Worm (Caenorhabditis elegans) whole organism, early embryonic: ENCODE measurements around the gene slc-36.1.
A peak's percentile ranks its signal among the peaks of the same experiment; 100 is the strongest.

Source experiments
- B0310.2 ChIP-seq: sonication (generic microtip); optimal IDR thresholded peaks from 2 replicates; lab custom pipeline; 2016; ENCODE audit warnings: mild to moderate bottlenecking, missing genetic modification characterization, missing compliant biosample characterization
- F13C5.2 ChIP-seq: sonication (generic microtip); optimal IDR thresholded peaks from 2 replicates; lab custom pipeline; 2017; ENCODE audit warnings: mild to moderate bottlenecking, missing genetic modification characterization, inconsistent platforms, missing compliant biosample characterization
- aly-1 ChIP-seq: sonication (generic microtip); optimal IDR thresholded peaks from 2 replicates; lab custom pipeline; 2016; ENCODE audit warnings: missing genetic modification characterization, missing compliant biosample characterization
- ama-1 ChIP-seq: fragments of 150-350 bp; optimal IDR thresholded peaks from 2 replicates; lab custom pipeline; 2014
- ceh-13 ChIP-seq: fragments of 200-800 bp; sonication (Bioruptor generic); optimal IDR thresholded peaks from 2 replicates; lab custom pipeline; 2018; ENCODE audit warnings: mild to moderate bottlenecking, missing genetic modification characterization, missing compliant biosample characterization
- ceh-36 ChIP-seq: sonication (generic microtip); optimal IDR thresholded peaks from 2 replicates; lab custom pipeline; 2016; ENCODE audit warnings: missing genetic modification characterization, inconsistent platforms, missing compliant biosample characterization
- ets-7 ChIP-seq: sonication (generic microtip); optimal IDR thresholded peaks from 2 replicates; lab custom pipeline; 2016; ENCODE audit warnings: missing genotype, missing genetic modification characterization, missing compliant biosample characterization
- flt-1 ChIP-seq: fragments of 200-800 bp; sonication (Bioruptor generic); IDR thresholded peaks from 2 replicates; pipeline ENCODE4 v1.3.6; 2022; ENCODE audit warnings: missing genetic modification characterization, missing compliant biosample characterization
- hmbx-1 ChIP-seq: sonication (generic microtip); optimal IDR thresholded peaks from 2 replicates; lab custom pipeline; 2016; ENCODE audit warnings: mild to moderate bottlenecking, missing genetic modification characterization, missing compliant biosample characterization
- hmg-4 ChIP-seq: fragments of 200-800 bp; sonication (Bioruptor generic); optimal IDR thresholded peaks from 2 replicates; lab custom pipeline; 2018; ENCODE audit warnings: mild to moderate bottlenecking, missing genetic modification characterization, missing compliant biosample characterization
- hnd-1 ChIP-seq: sonication (generic microtip); optimal IDR thresholded peaks from 2 replicates; lab custom pipeline; 2016; ENCODE audit warnings: missing genetic modification characterization, missing compliant biosample characterization
- pes-1 ChIP-seq: fragments of 200-800 bp; sonication (Bioruptor generic); IDR thresholded peaks from 2 replicates; pipeline ENCODE4 v1.3.6; 2022; ENCODE audit warnings: missing genetic modification reagents, missing genetic modification characterization, missing compliant biosample characterization
- scrt-1 ChIP-seq: fragments of 200-800 bp; sonication (Bioruptor generic); IDR thresholded peaks from 2 replicates; pipeline ENCODE4 v1.3.6; 2022; ENCODE audit warnings: missing genetic modification characterization, missing compliant biosample characterization
- sea-1 ChIP-seq: fragments of 200-800 bp; sonication (Bioruptor generic); conservative IDR thresholded peaks from 2 replicates; pipeline ENCODE4 v1.3.6; 2022; ENCODE audit warnings: missing genetic modification characterization, missing compliant biosample characterization
- tbx-11 ChIP-seq: fragments of 200-800 bp; sonication (Bioruptor generic); IDR thresholded peaks from 2 replicates; pipeline ENCODE4 v1.3.6; 2022; ENCODE audit warnings: missing genetic modification characterization, missing compliant biosample characterization
- tbx-37 ChIP-seq: fragments of 200-800 bp; sonication (Bioruptor generic); conservative IDR thresholded peaks from 2 replicates; pipeline ENCODE4 v1.3.6; 2022; ENCODE audit warnings: missing genetic modification reagents, missing genetic modification characterization, missing compliant biosample characterization
- tra-4 ChIP-seq: sonication (generic microtip); optimal IDR thresholded peaks from 2 replicates; lab custom pipeline; 2017; ENCODE audit warnings: missing genetic modification characterization, missing compliant biosample characterization

The slc-36.1 gene

DNA sequence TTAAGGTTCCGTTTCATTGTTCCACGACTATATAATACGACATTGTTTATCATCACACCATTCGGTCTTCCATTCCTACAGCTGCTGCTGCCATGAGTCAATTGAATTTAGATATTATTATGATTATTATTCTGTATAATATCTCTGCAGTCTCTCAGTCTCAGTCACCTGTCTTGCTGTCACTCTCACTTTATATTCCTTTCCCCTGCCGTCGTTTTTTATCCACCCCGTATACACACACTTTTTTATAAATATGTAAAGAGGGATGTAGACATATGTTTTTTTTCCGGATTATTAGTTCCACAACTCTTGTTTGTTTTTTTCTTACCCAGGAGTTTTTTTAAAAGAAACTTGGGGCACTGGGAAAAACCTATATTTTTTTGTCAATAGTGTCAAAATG is 35.1 kb upstream of the slc-36.1 start:
- TF ChIP-seq tra-4 (tag; lab: Kevin White, UChicago) (no peak), ceh-36 (tag; lab: Kevin White, UChicago) (no peak), B0310.2 (tag; lab: Kevin White, UChicago) (no peak), ama-1 (no peak), tbx-11 (no peak), sea-1 (GFP tag; lab: Robert Waterston, UW) (no peak), hmbx-1 (no peak)

DNA sequence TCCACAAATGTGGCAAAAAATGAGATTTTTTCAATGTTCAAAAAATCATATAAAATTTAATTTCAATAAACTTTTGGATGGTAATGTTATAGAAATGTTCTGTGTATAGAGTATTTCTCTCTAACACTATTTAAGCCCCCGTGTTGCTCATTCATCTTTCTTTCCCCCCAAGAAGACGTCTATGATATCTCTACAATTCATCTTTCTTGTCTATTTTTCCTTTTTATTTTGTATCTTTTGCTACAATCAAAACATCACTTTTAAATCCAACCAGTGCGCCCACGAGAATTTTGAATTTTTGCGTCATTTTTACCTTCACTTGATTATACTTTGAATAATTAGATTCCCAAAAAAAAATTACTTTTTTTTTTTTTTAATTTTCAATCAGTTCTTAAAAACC is 34.5 kb upstream of the slc-36.1 start:
- TF ChIP-seq flt-1 (GFP tag; lab: Robert Waterston, UW) (no peak), sea-1 (GFP tag; lab: Robert Waterston, UW) (no peak), tbx-37 (GFP tag; lab: Robert Waterston, UW) (no peak), ets-7 (tag; lab: Kevin White, UChicago) (no peak), ama-1 (no peak), F13C5.2 (no peak), scrt-1 (GFP tag; lab: Robert Waterston, UW) (no peak)

DNA sequence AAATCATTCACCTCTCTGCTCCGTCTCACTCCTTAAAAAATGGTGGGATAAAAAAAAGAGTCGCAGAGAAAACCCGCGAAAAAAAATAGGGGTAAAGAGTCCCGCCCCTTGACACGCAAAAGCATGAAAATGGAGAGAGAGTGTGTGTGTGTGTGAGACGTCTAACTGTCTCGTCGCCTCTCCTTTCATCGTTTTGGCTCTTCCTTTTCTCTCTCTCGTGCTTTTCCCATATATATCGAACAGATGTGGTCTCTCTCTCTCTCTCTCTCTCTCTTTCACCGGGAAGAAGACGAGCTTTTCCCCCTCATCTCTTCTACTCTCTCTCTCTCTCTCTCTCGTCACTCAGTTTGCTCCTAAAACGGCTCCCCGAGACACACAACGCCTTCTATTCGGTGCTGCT is 31.5 kb upstream of the slc-36.1 start:
- no peak for TF ChIP-seq ets-7 (tag; lab: Kevin White, UChicago)
- TF ChIP-seq hmg-4 (GFP tag; lab: Kevin White, UChicago), result peak; percentile 42
- no peak for TF ChIP-seq tbx-37 (GFP tag; lab: Robert Waterston, UW)

DNA sequence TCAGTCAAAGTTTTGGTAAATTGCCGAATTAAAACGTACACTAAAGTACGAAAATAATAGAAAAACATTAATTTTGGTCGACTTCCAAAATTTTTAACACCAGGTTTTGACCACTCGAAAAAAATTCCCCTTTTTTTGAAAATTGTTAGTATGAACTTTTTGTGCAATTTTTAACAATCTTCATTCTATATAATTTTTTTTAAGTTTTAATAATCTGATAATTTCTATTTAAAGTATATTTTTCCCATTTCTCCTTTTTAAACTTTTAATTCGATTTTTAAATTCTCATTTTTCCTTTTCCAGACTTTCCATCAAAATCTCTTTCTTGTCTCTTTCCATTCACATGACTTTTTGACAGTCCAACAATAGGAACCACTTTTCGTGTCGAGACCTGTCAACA is 30.3 kb upstream of the slc-36.1 start, which contains the start of gene unc-64:
unc-64 (plus strand) TSS at position 301 of the 400 bp plus-strand sequence.
- TF ChIP-seq pes-1 (GFP tag; lab: Robert Waterston, UW), result no peak
- no peak for TF ChIP-seq tbx-11
- TF ChIP-seq ceh-36 (tag; lab: Kevin White, UChicago), result no peak
- TF ChIP-seq hmg-4 (GFP tag; lab: Kevin White, UChicago), result no peak
- TF ChIP-seq hnd-1, result no peak
- TF ChIP-seq tbx-37 (GFP tag; lab: Robert Waterston, UW), result no peak
- TF ChIP-seq B0310.2 (tag; lab: Kevin White, UChicago), result no peak
- no peak for TF ChIP-seq sea-1 (GFP tag; lab: Robert Waterston, UW)
- no peak for TF ChIP-seq scrt-1 (GFP tag; lab: Robert Waterston, UW)
- TF ChIP-seq aly-1 (tag; lab: Kevin White, UChicago), result no peak
- TF ChIP-seq F13C5.2, result no peak

DNA sequence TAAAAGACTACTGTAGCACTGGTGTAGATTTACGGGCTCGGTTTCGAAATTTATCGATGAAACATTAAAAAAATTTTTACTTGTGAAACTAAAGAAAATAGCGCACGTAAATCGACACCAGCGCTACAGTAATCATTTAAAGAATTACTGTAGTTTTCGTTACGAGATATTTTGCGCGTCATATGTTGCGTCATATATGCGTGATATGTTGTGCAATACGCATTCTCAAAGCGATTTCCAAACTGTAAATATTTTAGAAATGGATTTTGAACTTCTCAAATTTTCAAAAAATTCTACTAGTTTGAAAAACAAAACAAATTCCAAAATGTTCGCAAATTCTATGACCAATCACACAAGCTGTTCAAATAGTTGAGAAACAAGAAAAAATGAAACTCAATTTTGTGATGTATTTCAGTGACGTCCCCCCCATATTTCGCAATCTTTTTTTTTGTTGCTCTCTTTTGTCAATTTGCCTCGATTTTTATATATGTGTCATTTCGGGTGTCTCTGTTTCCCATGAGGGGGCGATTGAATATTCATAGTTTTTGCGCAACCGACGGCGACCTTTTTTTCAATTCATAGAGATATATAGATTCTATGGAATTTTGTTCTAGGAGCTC is 29.3 kb upstream of the slc-36.1 start:
- no peak for TF ChIP-seq ceh-36 (tag; lab: Kevin White, UChicago)
- TF ChIP-seq B0310.2 (tag; lab: Kevin White, UChicago), result no peak
- TF ChIP-seq tbx-37 (GFP tag; lab: Robert Waterston, UW), result no peak

DNA sequence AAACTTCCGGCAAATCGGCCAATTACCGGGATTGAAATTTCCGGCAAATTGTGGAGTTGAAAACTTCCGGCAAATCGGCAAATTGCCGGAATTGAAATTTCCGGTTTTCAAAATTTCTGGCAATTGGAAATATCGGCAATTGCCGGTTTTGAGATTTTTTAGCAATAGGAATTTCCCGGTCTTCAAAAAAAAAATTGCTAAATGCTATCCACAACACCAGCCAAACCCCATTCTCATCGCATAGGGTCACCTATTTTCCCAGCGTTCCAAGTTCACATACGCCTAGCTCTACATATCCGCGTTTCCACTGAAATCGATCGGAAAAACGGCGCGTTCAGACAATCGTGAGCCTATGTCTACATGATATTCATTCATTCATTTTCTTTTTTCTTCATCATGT is 21.9 kb upstream of the slc-36.1 start, which contains the start of gene F56A8.8:
F56A8.8 (plus strand) TSS at position 301 of the 400 bp plus-strand sequence.
- TF ChIP-seq ets-7 (tag; lab: Kevin White, UChicago) (no peak), ceh-36 (tag; lab: Kevin White, UChicago) (no peak), F13C5.2 (no peak), hmg-4 (GFP tag; lab: Kevin White, UChicago) (no peak), aly-1 (tag; lab: Kevin White, UChicago) (no peak), B0310.2 (tag; lab: Kevin White, UChicago) (no peak)

DNA sequence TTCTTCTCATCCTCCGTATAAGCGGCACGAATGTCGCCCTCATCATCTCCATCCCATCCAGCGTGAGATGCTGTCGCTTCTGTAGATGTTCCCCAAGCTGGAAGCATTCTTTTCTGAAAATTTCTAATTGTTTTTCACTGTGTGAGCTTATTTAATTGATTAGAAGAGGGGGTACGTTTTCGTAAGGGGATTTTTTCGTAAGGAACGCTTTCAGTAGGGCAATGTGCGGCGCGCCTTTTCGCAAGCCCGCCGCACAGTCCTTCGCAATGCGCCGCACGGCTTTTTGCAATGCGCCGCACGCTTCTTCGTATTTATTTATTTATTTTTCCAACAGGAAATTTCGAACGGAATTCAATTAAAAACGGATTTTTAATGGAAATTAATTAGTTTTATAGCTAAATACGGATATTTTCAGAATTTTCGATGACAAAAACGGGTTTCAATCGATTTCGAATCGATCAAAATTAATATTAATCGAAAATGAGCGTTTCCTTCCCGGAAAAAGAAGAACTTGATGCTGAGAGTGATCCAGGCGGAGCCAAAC is 14.3 kb upstream of the slc-36.1 start, which contains the start of gene set-25:
set-25 (minus strand) TSS at position 120 of the 544 bp plus-strand sequence.
- TF ChIP-seq scrt-1 (GFP tag; lab: Robert Waterston, UW), result peak; percentile 47; the same call in 1 of the 2 replicates
- peak; percentile 51; the same call in 1 of the 2 replicates for TF ChIP-seq tbx-11
- TF ChIP-seq pes-1 (GFP tag; lab: Robert Waterston, UW), result peak; percentile 80
- TF ChIP-seq ceh-13 (GFP tag; lab: Kevin White, UChicago), result peak; percentile 14
- peak; percentile 53; the same call in 1 of the 2 replicates for TF ChIP-seq sea-1 (GFP tag; lab: Robert Waterston, UW)

DNA sequence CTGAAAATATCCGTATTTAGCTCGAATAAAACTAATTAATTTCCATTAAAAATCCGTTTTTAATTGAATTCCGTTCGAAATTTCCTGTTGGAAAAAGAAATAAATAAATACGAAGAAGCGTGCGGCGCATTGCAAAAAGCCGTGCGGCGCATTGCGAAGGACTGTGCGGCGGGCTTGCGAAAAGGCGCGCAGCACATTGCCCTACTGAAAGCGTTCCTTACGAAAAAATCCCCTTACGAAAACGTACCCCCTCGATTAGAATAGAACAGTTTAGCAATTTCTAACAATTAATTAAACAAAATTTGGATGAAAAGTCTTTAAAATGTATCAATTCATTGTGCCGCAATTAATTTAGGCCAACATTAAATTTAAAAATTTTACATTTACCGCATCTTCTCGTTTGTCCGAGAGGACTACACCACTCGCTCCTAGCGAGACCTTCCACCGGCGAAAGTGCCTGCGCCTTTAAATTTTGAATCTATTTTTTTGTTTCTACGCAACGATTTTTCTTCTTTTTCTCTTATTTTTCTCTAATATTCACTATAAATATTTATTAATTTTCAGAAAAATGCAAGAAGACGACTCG is 10.9 kb upstream of the slc-36.1 start, which contains the start of gene npp-18:
npp-18 (plus strand) TSS at position 565 of the 586 bp plus-strand sequence.
- TF ChIP-seq sea-1 (GFP tag; lab: Robert Waterston, UW) (peak; percentile 87), pes-1 (GFP tag; lab: Robert Waterston, UW) (peak; percentile 83), flt-1 (GFP tag; lab: Robert Waterston, UW) (peak; percentile 73), scrt-1 (GFP tag; lab: Robert Waterston, UW) (peak; percentile 84), tbx-37 (GFP tag; lab: Robert Waterston, UW) (peak; percentile 75; the same call in 1 of the 2 replicates), tbx-11 (peak; percentile 83)
